Worm (Caenorhabditis elegans): ENCODE data around the gene fmi-1.

DNA sequence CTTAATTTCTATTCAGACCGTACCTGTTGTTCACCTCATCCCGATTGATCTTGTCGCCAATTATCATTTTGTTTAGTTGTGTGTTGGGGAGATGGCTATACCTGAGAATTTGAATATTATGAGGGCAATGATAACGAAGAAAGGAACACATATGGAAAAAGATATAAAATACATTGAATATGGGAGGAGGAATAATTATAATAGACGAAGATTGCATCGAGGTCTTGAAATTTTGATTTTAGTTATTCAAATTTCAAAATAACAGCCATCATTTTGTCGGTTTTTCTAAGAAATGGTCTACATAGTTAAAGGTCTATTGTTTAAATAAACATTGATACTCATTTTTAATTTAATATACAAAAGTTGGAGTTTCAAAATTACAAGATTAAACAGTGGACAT, 31.8 kb upstream of the fmi-1 start, which contains the start of gene shw-3:
- TF ChIP-seq snpc-4 (GFP tag; optimal IDR thresholded peaks at IDR 0.05) = no peak
- no peak for TF ChIP-seq snpc-4 (tag; optimal IDR thresholded peaks at IDR 0.05)
- TF ChIP-seq snpc-1.3 (tag; optimal IDR thresholded peaks at IDR 0.05; ENCODE audit: insufficient read depth) = no peak
- no peak for TF ChIP-seq zim-3 (tag; optimal IDR thresholded peaks at IDR 0.05)
